Worm (Caenorhabditis elegans): ENCODE data around the gene srh-266.

srh-266 gene

ce11 chrV:652940-653339, 11.7 kb upstream of the srh-266 start, which contains the start of gene srj-5:
Gene srj-5 (minus strand): TSS chrV:653040.
- TF ChIP-seq sup-37 (GFP tag; optimal IDR thresholded peaks at IDR 0.05) (no peak), hlh-17 (GFP tag; optimal IDR thresholded peaks at IDR 0.05; ENCODE audit: borderline replicate concordance) (no peak), swsn-7 (tag; optimal IDR thresholded peaks at IDR 0.05) (no peak), aha-1 (tag; optimal IDR thresholded peaks at IDR 0.05) (no peak), egl-13 (tag; optimal IDR thresholded peaks at IDR 0.05) (no peak), ztf-11 (tag; optimal IDR thresholded peaks at IDR 0.05) (no peak), ama-1 (optimal IDR thresholded peaks at IDR 0.05) (no peak), lsy-2 (tag; optimal IDR thresholded peaks at IDR 0.05) (no peak), unc-98 (GFP tag; IDR thresholded peaks at IDR 0.05) (no peak), Y116A8C.19 (tag; optimal IDR thresholded peaks at IDR 0.05; ENCODE audit: borderline replicate concordance) (no peak), elt-3 (tag; optimal IDR thresholded peaks at IDR 0.05) (no peak), rnt-1 (tag; optimal IDR thresholded peaks at IDR 0.05) (no peak), ztf-4 (tag; optimal IDR thresholded peaks at IDR 0.05) (no peak), elt-2 (tag; optimal IDR thresholded peaks at IDR 0.05) (no peak), nhr-84 (tag; optimal IDR thresholded peaks at IDR 0.05) (no peak), nhr-71 (tag; optimal IDR thresholded peaks at IDR 0.05) (no peak), hlh-4 (tag; optimal IDR thresholded peaks at IDR 0.05) (no peak)

DNA sequence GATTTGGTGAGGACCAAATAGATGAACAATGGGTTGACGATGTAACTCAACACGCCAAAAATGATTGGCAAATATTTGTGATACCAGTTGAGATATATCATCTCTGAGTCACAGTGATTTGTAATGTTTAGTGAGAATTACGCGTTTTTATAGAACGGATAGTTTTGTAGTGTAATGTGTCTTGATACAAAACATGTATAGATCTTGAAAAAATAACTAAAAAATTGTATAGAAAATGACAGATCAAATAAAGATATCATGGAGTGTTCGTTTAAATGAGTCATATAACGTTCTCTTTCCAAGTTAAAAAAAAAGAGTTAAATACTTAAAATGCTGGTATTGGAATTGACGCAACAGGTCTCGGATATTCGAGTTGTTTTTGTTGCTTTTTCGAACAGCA, 10.2 kb upstream of the srh-266 start, which contains the start of gene srj-6:
TSS of gene srj-6 (minus strand) at position 101 of the 400 bp plus-strand sequence.
- no peak for TF ChIP-seq efl-1 (optimal IDR thresholded peaks at IDR 0.05)
- TF ChIP-seq efl-1 (GFP tag; optimal IDR thresholded peaks at IDR 0.05 in 1 of 2), result no peak
- TF ChIP-seq hlh-4 (tag; optimal IDR thresholded peaks at IDR 0.05), result no peak
- TF ChIP-seq ama-1 (optimal IDR thresholded peaks at IDR 0.05), result no peak
- no peak for TF ChIP-seq unc-30 (tag; optimal IDR thresholded peaks at IDR 0.05)
- no peak for TF ChIP-seq lin-13 (GFP tag; optimal IDR thresholded peaks at IDR 0.05)
- TF ChIP-seq C34B4.2 (tag; optimal IDR thresholded peaks at IDR 0.05), result no peak
- no peak for TF ChIP-seq blmp-1 (tag; optimal IDR thresholded peaks at IDR 0.05)
- TF ChIP-seq ceh-88 (GFP tag; IDR thresholded peaks at IDR 0.05), result no peak

- TF ChIP-seq mab-9 (GFP tag; IDR thresholded peaks at IDR 0.05) (no peak), C04F5.9 (tag; optimal IDR thresholded peaks at IDR 0.05) (no peak), Y116A8C.19 (tag; optimal IDR thresholded peaks at IDR 0.05; ENCODE audit: borderline replicate concordance) (no peak), ces-1 (GFP tag; optimal IDR thresholded peaks at IDR 0.05) (no peak), fkh-10 (GFP tag; optimal IDR thresholded peaks at IDR 0.05) (no peak), nhr-237 (tag; optimal IDR thresholded peaks at IDR 0.05) (no peak), ceh-63 (GFP tag; optimal IDR thresholded peaks at IDR 0.05) (no peak), lin-35 (GFP tag; optimal IDR thresholded peaks at IDR 0.05) (no peak), ceh-88 (GFP tag; IDR thresholded peaks at IDR 0.05) (no peak), nhr-84 (tag; optimal IDR thresholded peaks at IDR 0.05) (no peak), aha-1 (tag; optimal IDR thresholded peaks at IDR 0.05) (no peak), lin-39 (tag; optimal IDR thresholded peaks at IDR 0.05) (no peak), pag-3 (tag; optimal IDR thresholded peaks at IDR 0.05; ENCODE audit: borderline replicate concordance, insufficient read depth) (no peak), C16A3.4 (tag; optimal IDR thresholded peaks at IDR 0.05) (no peak), jun-1 (tag; optimal IDR thresholded peaks at IDR 0.05) (no peak)
Measured at ce11 chrV:655823-656222, 8.8 kb upstream of the srh-266 start, which contains the start of gene srh-245. Gene srh-245 (minus strand): TSS chrV:655923.

DNA sequence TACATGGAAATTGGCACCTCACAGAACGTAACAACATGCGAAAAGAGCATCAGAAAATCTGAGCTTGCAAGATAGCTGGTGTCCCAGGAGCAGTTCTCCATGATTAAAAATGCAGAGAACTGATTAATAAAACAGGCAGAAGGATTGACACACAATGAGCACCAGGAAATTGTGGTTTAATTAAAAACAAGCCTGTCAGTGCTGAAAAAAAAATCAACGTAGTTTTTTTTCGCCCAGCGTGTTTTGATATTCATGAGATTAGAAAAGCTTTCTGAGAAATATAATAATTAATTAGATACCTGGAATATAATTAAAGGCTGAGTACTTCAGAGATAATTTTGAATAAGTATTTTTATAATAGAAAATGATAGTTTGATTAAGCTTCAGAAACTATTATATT, 6.9 kb upstream of the srh-266 start, which contains the start of gene srh-246:
TSS of gene srh-246 (minus strand) at position 101 of the 400 bp plus-strand sequence.
- TF ChIP-seq hpl-2 (GFP tag; optimal IDR thresholded peaks at IDR 0.05) (no peak), ceh-8 (GFP tag; optimal IDR thresholded peaks at IDR 0.05) (no peak), swsn-7 (tag; optimal IDR thresholded peaks at IDR 0.05) (no peak), vab-15 (tag; optimal IDR thresholded peaks at IDR 0.05) (no peak), lin-14 (GFP tag; optimal IDR thresholded peaks at IDR 0.05) (no peak), nhr-90 (tag; optimal IDR thresholded peaks at IDR 0.05; ENCODE audit: poor library complexity) (no peak), jun-1 (tag; optimal IDR thresholded peaks at IDR 0.05) (no peak), nhr-76 (tag; optimal IDR thresholded peaks at IDR 0.05) (no peak)

Data from whole organism, L1 larva.